Fruit fly (Drosophila melanogaster) whole organism, adult: ENCODE measurements around the gene Ntf-2r.

Experiments used
- CG11617 ChIP-seq: fragments of 200-800 bp; sonication (Bioruptor generic); optimal IDR thresholded peaks from 2 replicates; lab custom pipeline; 2017; ENCODE audit warnings: mild to moderate bottlenecking, missing biosample characterization, missing genetic modification reagents, missing genetic modification characterization
- kay ChIP-seq: fragments of 200-800 bp; sonication (Bioruptor generic); peaks from one replicate; lab custom pipeline; 2016; ENCODE audit warnings: missing biosample characterization, missing genetic modification characterization, borderline replicate concordance
- toe ChIP-seq: fragments of 200-800 bp; sonication (Bioruptor generic); optimal IDR thresholded peaks from 2 replicates; lab custom pipeline; 2016; ENCODE audit warnings: missing biosample characterization, missing genetic modification characterization

DNA sequence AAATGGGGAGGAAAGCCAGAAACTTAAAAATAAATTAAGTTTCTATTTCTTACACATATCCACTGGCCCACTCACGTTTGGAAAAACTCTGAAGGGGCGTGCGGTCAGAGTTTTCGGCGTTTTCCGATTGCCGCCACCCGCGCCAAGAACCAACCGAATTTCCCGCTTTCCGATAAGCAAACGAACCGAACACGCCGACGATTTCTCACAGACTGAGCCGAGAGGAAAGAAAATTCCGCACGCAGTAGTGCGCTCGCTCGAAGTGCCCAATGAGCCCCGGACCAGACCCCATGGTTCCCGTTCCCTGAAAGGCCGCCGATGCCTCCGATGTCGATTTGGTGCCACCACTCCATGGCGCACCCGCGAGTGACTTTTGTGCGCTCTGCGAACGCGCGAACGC is 49.3 kb downstream of the Ntf-2r start, which contains the start of gene kon:
- TF ChIP-seq kay (GFP tag; lab: Kevin White, UChicago): no peak
- no peak for TF ChIP-seq CG11617 (GFP tag; lab: Kevin White, UChicago)
- TF ChIP-seq toe (GFP tag; lab: Kevin White, UChicago): no peak
